Worm (Caenorhabditis elegans) whole organism, mixed stage, embryonic: ENCODE measurements around the gene lron-5.

Experiments used
- M03D4.4 ChIP-seq: sonication (generic microtip); optimal IDR thresholded peaks from 2 replicates; lab custom pipeline; 2017; ENCODE audit warnings: mild to moderate bottlenecking, missing genetic modification characterization, missing compliant biosample characterization
- bed-3 ChIP-seq: fragments of 200-800 bp; sonication (Bioruptor generic); optimal IDR thresholded peaks from 3 replicates; lab custom pipeline; 2018; ENCODE audit warnings: mild to moderate bottlenecking, missing genetic modification characterization, moderate library complexity, missing compliant biosample characterization
- ceh-39 ChIP-seq: fragments of 150-350 bp; optimal IDR thresholded peaks from 2 replicates; lab custom pipeline; 2014; ENCODE audit warnings: missing biosample characterization, missing genetic modification characterization
- ceh-43 ChIP-seq: fragments of 200-800 bp; sonication (Bioruptor generic); optimal IDR thresholded peaks from 2 replicates; lab custom pipeline; 2018; ENCODE audit warnings: mild to moderate bottlenecking, missing genetic modification characterization, moderate library complexity, missing compliant biosample characterization
- ceh-83 ChIP-seq: fragments of 200-800 bp; sonication (Bioruptor generic); optimal IDR thresholded peaks from 2 replicates; lab custom pipeline; 2018; ENCODE audit warnings: mild to moderate bottlenecking, missing genetic modification characterization, missing compliant biosample characterization
- ces-1 ChIP-seq: fragments of 150-350 bp; optimal IDR thresholded peaks from 2 replicates; lab custom pipeline; 2014; ENCODE audit warnings: missing biosample characterization, missing genetic modification reagents, missing genetic modification characterization
- cnd-1 ChIP-seq: fragments of 200-800 bp; sonication (Bioruptor generic); optimal IDR thresholded peaks from 2 replicates; lab custom pipeline; 2018; ENCODE audit warnings: mild to moderate bottlenecking, missing genetic modification characterization, missing compliant biosample characterization
- drap-1 ChIP-seq: fragments of 200-800 bp; sonication (Bioruptor generic); optimal IDR thresholded peaks from 3 replicates; lab custom pipeline; 2018; ENCODE audit warnings: mild to moderate bottlenecking, missing genetic modification characterization, missing compliant biosample characterization
- elt-1 ChIP-seq: sonication (generic microtip); optimal IDR thresholded peaks from 2 replicates; lab custom pipeline; 2017; ENCODE audit warnings: missing genetic modification characterization, mild to moderate bottlenecking, missing compliant biosample characterization, antibody characterized with exemption, moderate library complexity, borderline replicate concordance; ENCODE audit not compliant: insufficient read depth
- elt-3 ChIP-seq: fragments of 150-350 bp; optimal IDR thresholded peaks from 2 replicates; lab custom pipeline; 2014; ENCODE audit warnings: missing biosample characterization, missing genetic modification characterization
- flh-1 ChIP-seq: fragments of 200-800 bp; sonication (Bioruptor generic); optimal IDR thresholded peaks from 2 replicates; lab custom pipeline; 2018; ENCODE audit warnings: mild to moderate bottlenecking, missing genetic modification characterization, moderate library complexity, missing compliant biosample characterization
- ham-2 ChIP-seq: fragments of 200-800 bp; sonication (Bioruptor generic); optimal IDR thresholded peaks from 2 replicates; lab custom pipeline; 2018; ENCODE audit warnings: mild to moderate bottlenecking, missing genetic modification characterization, missing compliant biosample characterization
- hlh-1 ChIP-seq: fragments of 150-350 bp; optimal IDR thresholded peaks from 2 replicates; lab custom pipeline; 2014; ENCODE audit warnings: missing biosample characterization, missing genetic modification reagents, missing genetic modification characterization
- lin-13 ChIP-seq: fragments of 150-350 bp; optimal IDR thresholded peaks from 2 replicates; lab custom pipeline; 2014; ENCODE audit warnings: missing biosample characterization, missing genetic modification characterization
- lin-32 ChIP-seq: fragments of 200-800 bp; sonication (Bioruptor generic); optimal IDR thresholded peaks from 2 replicates; lab custom pipeline; 2018; ENCODE audit warnings: mild to moderate bottlenecking, missing genetic modification characterization, missing compliant biosample characterization
- lsy-2 ChIP-seq: fragments of 150-350 bp; optimal IDR thresholded peaks from 2 replicates; lab custom pipeline; 2014; ENCODE audit warnings: missing biosample characterization, missing genetic modification characterization
- mab-5 ChIP-seq: fragments of 150-350 bp; optimal IDR thresholded peaks from 2 replicates; lab custom pipeline; 2014; ENCODE audit warnings: missing biosample characterization, missing genetic modification characterization
- mep-1 ChIP-seq: fragments of 150-350 bp; optimal IDR thresholded peaks from 2 replicates; lab custom pipeline; 2017; ENCODE audit warnings: missing biosample characterization, missing genetic modification reagents, missing genetic modification characterization, inconsistent platforms
- mls-2 ChIP-seq: sonication (generic microtip); optimal IDR thresholded peaks from 2 replicates; lab custom pipeline; 2016; ENCODE audit warnings: mild to moderate bottlenecking, missing genetic modification characterization, moderate library complexity, missing compliant biosample characterization
- nhr-12 ChIP-seq: fragments of 150-350 bp; optimal IDR thresholded peaks from 2 replicates; lab custom pipeline; 2014; ENCODE audit warnings: missing biosample characterization, missing genetic modification characterization
- nhr-2 ChIP-seq: fragments of 150-350 bp; optimal IDR thresholded peaks from 2 replicates; lab custom pipeline; 2014; ENCODE audit warnings: missing biosample characterization, missing genetic modification characterization
- nhr-237 ChIP-seq: fragments of 150-350 bp; optimal IDR thresholded peaks from 2 replicates; lab custom pipeline; 2014; ENCODE audit warnings: missing biosample characterization, missing genetic modification characterization
- nhr-28 ChIP-seq: fragments of 150-350 bp; optimal IDR thresholded peaks from 2 replicates; lab custom pipeline; 2014; ENCODE audit warnings: missing biosample characterization, missing genetic modification characterization
- nhr-76 ChIP-seq: sonication (generic microtip); optimal IDR thresholded peaks from 2 replicates; lab custom pipeline; 2017; ENCODE audit warnings: missing biosample characterization, missing genetic modification characterization
- pha-4 ChIP-seq: fragments of 150-350 bp; optimal IDR thresholded peaks from 2 replicates; lab custom pipeline; 2018; ENCODE audit warnings: missing biosample characterization, missing genetic modification reagents, missing genetic modification characterization
- sem-2 ChIP-seq: fragments of 200-800 bp; sonication (Bioruptor generic); optimal IDR thresholded peaks from 2 replicates; lab custom pipeline; 2018; ENCODE audit warnings: mild to moderate bottlenecking, missing genetic modification characterization, missing compliant biosample characterization
- snpc-4 ChIP-seq: fragments of 150-350 bp; optimal IDR thresholded peaks from 2 replicates; lab custom pipeline; 2014; ENCODE audit warnings: missing biosample characterization, missing genetic modification characterization
- sptf-1 ChIP-seq: sonication (generic microtip); optimal IDR thresholded peaks from 2 replicates; lab custom pipeline; 2017; ENCODE audit warnings: mild to moderate bottlenecking, missing genetic modification characterization, moderate library complexity, missing compliant biosample characterization
- tbx-8 ChIP-seq: fragments of 200-800 bp; sonication (Bioruptor generic); optimal IDR thresholded peaks from 2 replicates; lab custom pipeline; 2018; ENCODE audit warnings: mild to moderate bottlenecking, missing genetic modification characterization, moderate library complexity, missing compliant biosample characterization
- unc-120 ChIP-seq: sonication (generic microtip); optimal IDR thresholded peaks from 2 replicates; lab custom pipeline; 2017; ENCODE audit warnings: missing genetic modification characterization, missing compliant biosample characterization; ENCODE audit not compliant: poor library complexity, severe bottlenecking
- unc-39 ChIP-seq: fragments of 150-350 bp; optimal IDR thresholded peaks from 2 replicates; lab custom pipeline; 2014; ENCODE audit warnings: missing biosample characterization, missing genetic modification characterization
- unc-62 ChIP-seq: fragments of 150-350 bp; optimal IDR thresholded peaks from 2 replicates; lab custom pipeline; 2014; ENCODE audit warnings: missing biosample characterization, missing genetic modification reagents, missing genetic modification characterization
- zip-8 ChIP-seq: fragments of 150-350 bp; optimal IDR thresholded peaks from 2 replicates; lab custom pipeline; 2014; ENCODE audit warnings: missing biosample characterization, missing genetic modification characterization
- ztf-11 ChIP-seq: fragments of 150-350 bp; optimal IDR thresholded peaks from 2 replicates; lab custom pipeline; 2014; ENCODE audit warnings: missing biosample characterization, missing genetic modification characterization

The lron-5 gene

DNA sequence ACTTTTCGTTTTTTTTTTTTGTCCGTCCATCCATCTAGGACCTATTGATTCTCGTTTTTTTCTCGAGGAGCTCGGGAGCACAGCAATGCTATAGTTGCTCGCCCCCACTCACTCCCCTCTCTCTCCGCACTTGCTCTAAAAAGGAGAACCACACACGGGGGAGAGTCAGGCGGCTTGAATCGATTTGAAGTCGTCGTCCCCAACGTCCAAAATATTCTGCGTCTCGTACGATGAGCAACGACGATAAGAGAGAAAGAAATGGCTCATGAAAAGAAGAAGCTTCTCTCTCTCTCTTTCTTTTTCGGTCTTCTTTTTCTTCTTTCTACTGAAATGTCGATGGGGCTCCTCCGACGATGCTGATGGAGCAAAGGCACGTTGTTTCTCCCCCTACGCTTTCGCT is 33.6 kb downstream of the lron-5 start:
- TF ChIP-seq nhr-28 (tag; lab: Kevin White, UChicago) (no peak), ces-1 (GFP tag; lab: Kevin White, UChicago) (peak; percentile 70), ham-2 (no peak), snpc-4 (no peak)

DNA sequence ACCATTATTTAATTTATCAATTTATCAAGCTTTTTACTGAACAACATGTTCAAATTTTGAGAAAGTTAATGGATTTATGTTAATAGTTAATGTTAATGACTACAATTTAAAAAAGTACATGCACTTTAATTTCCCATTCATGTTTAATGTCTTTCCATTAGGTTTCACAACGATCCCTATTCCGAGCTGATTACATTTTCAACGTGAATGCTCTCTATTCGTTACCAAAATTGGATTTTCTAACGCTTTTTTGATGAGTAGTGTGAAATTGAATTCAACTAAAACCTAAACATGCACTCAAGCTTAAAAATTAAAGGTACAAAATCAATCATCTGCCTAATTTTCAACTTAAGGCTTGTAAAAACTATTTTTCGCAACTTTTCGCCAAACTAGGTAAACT is 34.6 kb downstream of the lron-5 start:
- TF ChIP-seq ces-1 (GFP tag; lab: Kevin White, UChicago), result peak; percentile 75
- no peak for TF ChIP-seq ztf-11 (tag; lab: Kevin White, UChicago)
- no peak for TF ChIP-seq mab-5
- TF ChIP-seq elt-3 (tag; lab: Kevin White, UChicago), result no peak
- TF ChIP-seq flh-1 (GFP tag; lab: Kevin White, UChicago), result no peak
- no peak for TF ChIP-seq lin-32 (GFP tag; lab: Kevin White, UChicago)
- no peak for TF ChIP-seq unc-39 (tag; lab: Kevin White, UChicago)

DNA sequence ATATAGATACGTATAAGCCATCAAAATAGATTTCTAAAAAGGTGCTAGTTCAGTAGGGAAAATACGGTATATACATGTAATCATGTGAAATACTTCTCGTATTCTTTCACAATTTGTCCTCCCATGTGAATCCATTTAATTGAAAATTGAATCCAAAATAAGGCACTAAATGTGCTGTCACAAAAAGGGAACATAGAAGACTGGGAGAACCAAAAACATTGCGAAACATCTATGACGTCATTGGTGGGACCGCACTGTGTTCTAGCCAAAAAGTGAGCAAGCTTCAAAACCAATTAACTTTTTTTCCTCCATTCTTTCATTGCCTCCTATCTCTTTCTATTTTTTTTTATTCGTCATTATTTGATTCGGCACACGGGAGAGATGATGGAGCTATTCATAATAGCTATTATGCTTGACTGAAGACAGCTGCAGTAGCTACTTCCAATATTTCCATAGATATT is 35.6 kb downstream of the lron-5 start, which contains the start of gene cdka-1:
Gene cdka-1, plus strand, starts transcription at position 411 of the 461 bp plus-strand sequence.
- TF ChIP-seq nhr-237, result no peak
- TF ChIP-seq ces-1 (GFP tag; lab: Kevin White, UChicago), result peak; percentile 16
- no peak for TF ChIP-seq flh-1 (GFP tag; lab: Kevin White, UChicago)

DNA sequence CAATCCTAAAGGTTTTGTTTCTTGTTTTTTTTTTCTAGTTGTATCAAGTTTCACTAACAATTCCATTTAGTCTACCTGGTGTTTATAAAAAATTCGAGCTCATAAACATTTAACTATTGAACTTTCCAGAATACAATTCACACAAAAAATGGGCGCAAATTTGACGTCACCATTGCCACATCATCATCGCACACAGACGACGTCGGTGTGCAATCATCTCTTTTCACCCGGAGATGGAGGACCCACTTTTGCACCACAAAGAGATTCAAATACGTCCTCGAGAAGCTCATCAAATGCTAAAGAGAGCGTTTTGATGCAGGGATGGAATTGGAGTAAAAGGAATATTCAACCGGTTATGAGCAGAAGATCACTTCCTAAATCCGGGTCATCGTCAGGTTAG is 36.6 kb downstream of the lron-5 start:
- no peak for TF ChIP-seq ceh-83
- no peak for TF ChIP-seq ceh-39 (tag; lab: Kevin White, UChicago)
- no peak for TF ChIP-seq snpc-4
- TF ChIP-seq mls-2, result no peak
- no peak for TF ChIP-seq lin-13 (tag; lab: Kevin White, UChicago)
- no peak for TF ChIP-seq sptf-1 (tag; lab: Kevin White, UChicago)
- TF ChIP-seq zip-8 (tag; lab: Kevin White, UChicago), result no peak
- TF ChIP-seq ces-1 (GFP tag; lab: Kevin White, UChicago), result no peak
- TF ChIP-seq M03D4.4 (tag; lab: Kevin White, UChicago), result no peak
- TF ChIP-seq nhr-28 (tag; lab: Kevin White, UChicago), result no peak
- TF ChIP-seq unc-62, result no peak
- no peak for TF ChIP-seq unc-39 (tag; lab: Kevin White, UChicago)
- TF ChIP-seq nhr-12, result no peak
- no peak for TF ChIP-seq nhr-237
- TF ChIP-seq drap-1, result no peak
- TF ChIP-seq mab-5, result no peak
- TF ChIP-seq, all 35 proteins: peak for 0

DNA sequence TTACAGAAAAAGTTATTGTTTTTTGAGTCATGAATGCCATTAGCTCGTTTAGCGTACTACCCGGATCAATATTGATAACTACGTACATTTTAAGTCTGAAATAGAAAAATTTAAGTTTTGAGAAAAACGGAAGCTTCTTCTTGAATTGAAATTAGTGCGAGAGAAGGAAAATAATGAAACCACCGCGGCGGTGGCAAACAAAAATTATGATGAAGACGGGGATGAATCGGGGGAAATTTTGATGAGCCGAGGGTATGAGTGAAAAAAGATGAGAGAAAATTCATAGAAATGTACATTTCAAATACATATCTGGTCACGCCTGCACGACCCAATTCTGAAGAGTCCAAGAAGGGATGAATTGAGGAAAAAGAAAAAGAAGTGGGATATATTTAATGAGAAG is 42.4 kb downstream of the lron-5 start, which contains the start of gene T23F11.4:
Gene T23F11.4, minus strand, starts transcription at position 101 of the 400 bp plus-strand sequence.
- TF ChIP-seq ztf-11 (tag; lab: Kevin White, UChicago) (no peak), elt-1 (tag; lab: Kevin White, UChicago) (no peak), mls-2 (no peak), ham-2 (no peak), elt-3 (tag; lab: Kevin White, UChicago) (no peak), unc-120 (tag; lab: Kevin White, UChicago) (no peak)

DNA sequence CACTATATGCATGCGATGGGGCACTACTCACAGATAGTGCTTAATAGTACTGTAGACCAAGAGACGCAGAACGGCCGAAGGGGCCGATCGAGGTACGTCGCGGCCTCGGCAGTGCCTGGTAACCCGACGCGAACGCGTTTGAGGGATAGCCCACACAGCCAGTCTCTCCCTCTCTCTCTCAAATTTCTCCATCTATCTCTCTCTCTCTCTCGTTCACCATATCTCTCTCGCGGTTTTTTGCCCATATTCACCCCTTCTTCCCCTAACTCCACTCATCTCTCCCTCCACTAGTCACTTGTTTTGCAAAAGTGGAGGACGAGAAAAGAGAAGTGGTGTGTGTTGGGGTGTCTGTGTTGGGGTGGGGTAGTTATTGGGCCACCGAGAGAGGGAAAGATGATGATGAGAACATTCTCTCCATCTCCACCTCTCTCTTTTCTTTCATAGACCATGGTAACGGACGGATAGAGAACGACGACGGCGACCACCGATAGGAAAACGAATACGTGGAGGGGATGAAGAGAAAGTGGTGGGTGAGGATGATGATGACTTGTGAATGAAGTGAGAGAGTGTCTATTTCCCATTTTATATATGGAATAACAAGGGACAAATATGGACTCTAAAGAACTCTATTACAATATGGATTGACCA is 44.0 kb downstream of the lron-5 start:
- TF ChIP-seq sptf-1 (tag; lab: Kevin White, UChicago), result peak; percentile 42
- no peak for TF ChIP-seq bed-3
- TF ChIP-seq tbx-8 (GFP tag; lab: Kevin White, UChicago), result no peak
- peak; percentile 41 for TF ChIP-seq mep-1
- TF ChIP-seq unc-39 (tag; lab: Kevin White, UChicago), result no peak
- TF ChIP-seq elt-1 (tag; lab: Kevin White, UChicago), result no peak
- no peak for TF ChIP-seq ztf-11 (tag; lab: Kevin White, UChicago)
- peak; percentile 3 for TF ChIP-seq ceh-39 (tag; lab: Kevin White, UChicago)
- TF ChIP-seq nhr-237, result no peak
- TF ChIP-seq ceh-83, result no peak
- TF ChIP-seq ham-2, result peak; percentile 62
- TF ChIP-seq lsy-2 (tag; lab: Kevin White, UChicago), result peak; percentile 41
- no peak for TF ChIP-seq nhr-2 (tag; lab: Kevin White, UChicago)
- TF ChIP-seq cnd-1, result peak; percentile 47
- no peak for TF ChIP-seq mab-5
- no peak for TF ChIP-seq sem-2 (GFP tag; lab: Kevin White, UChicago)
- TF ChIP-seq zip-8 (tag; lab: Kevin White, UChicago), result no peak
- no peak for TF ChIP-seq nhr-28 (tag; lab: Kevin White, UChicago)
- peak; percentile 84 for TF ChIP-seq hlh-1 (tag; lab: Kevin White, UChicago)
- no peak for TF ChIP-seq lin-32 (GFP tag; lab: Kevin White, UChicago)
- TF ChIP-seq unc-120 (tag; lab: Kevin White, UChicago), result peak; percentile 96
- peak; percentile 27 for TF ChIP-seq pha-4 (tag; lab: Kevin White, UChicago)
- TF ChIP-seq ces-1 (GFP tag; lab: Kevin White, UChicago), result peak; percentile 55
- no peak for TF ChIP-seq nhr-76 (tag; lab: Kevin White, UChicago)
- peak; percentile 53 for TF ChIP-seq drap-1
- peak; percentile 38 for TF ChIP-seq M03D4.4 (tag; lab: Kevin White, UChicago)
- peak; percentile 73 for TF ChIP-seq unc-62
- no peak for TF ChIP-seq elt-3 (tag; lab: Kevin White, UChicago)
- no peak for TF ChIP-seq flh-1 (GFP tag; lab: Kevin White, UChicago)
- TF ChIP-seq nhr-12, result peak; percentile 1
- TF ChIP-seq lin-13 (tag; lab: Kevin White, UChicago), result peak; percentile 54
- peak; percentile 40 for TF ChIP-seq ceh-43
- TF ChIP-seq snpc-4, result no peak
- no peak for TF ChIP-seq mls-2
